Worm (Caenorhabditis elegans) whole organism, midembryonic: ENCODE measurements around the gene glb-13.

ENCODE experiments used
- flt-1 ChIP-seq: fragments of 200-800 bp; sonication (Bioruptor generic); IDR thresholded peaks from 2 replicates; pipeline ENCODE4 v1.3.6; 2022; ENCODE audit warnings: missing genetic modification characterization, missing compliant biosample characterization
- ztf-23 ChIP-seq: fragments of 200-800 bp; sonication (Bioruptor generic); IDR thresholded peaks from 2 replicates; pipeline ENCODE4 v1.3.6; 2022; ENCODE audit warnings: missing genetic modification reagents, missing genetic modification characterization, missing compliant biosample characterization

ce11 chrX:12360444-12360843 is 17.7 kb downstream of the glb-13 start, which contains the start of the genes nspc-15 and F19H6.6:
- TF ChIP-seq flt-1 (GFP tag; lab: Robert Waterston, UW) (no peak), ztf-23 (GFP tag; lab: Robert Waterston, UW) (no peak)
